Worm (Caenorhabditis elegans) whole organism, late embryonic: Measurements from ENCODE around the gene cdh-5.
A peak's percentile ranks its signal among the peaks of the same experiment; 100 is the strongest.

Experiments
- C08G9.2 ChIP-seq: sonication (generic microtip); optimal IDR thresholded peaks from 2 replicates; lab custom pipeline; 2016; ENCODE audit warnings: mild to moderate bottlenecking, missing genetic modification characterization, moderate library complexity, missing compliant biosample characterization
- K02D7.2 ChIP-seq: sonication (generic microtip); optimal IDR thresholded peaks from 2 replicates; lab custom pipeline; 2017; ENCODE audit warnings: mild to moderate bottlenecking, missing genetic modification characterization, missing compliant biosample characterization
- T23F11.4 ChIP-seq: fragments of 200-800 bp; sonication (Bioruptor generic); optimal IDR thresholded peaks from 2 replicates; lab custom pipeline; 2018; ENCODE audit warnings: mild to moderate bottlenecking, missing genetic modification characterization, missing compliant biosample characterization
- Y22D7AL.16 ChIP-seq: sonication (generic microtip); optimal IDR thresholded peaks from 2 replicates; lab custom pipeline; 2016; ENCODE audit warnings: missing genetic modification characterization, missing compliant biosample characterization
- ceh-14 ChIP-seq: sonication (generic microtip); optimal IDR thresholded peaks from 2 replicates; lab custom pipeline; 2016; ENCODE audit warnings: missing genotype, missing genetic modification characterization, missing compliant biosample characterization
- ceh-18 ChIP-seq: sonication (generic microtip); optimal IDR thresholded peaks from 2 replicates; lab custom pipeline; 2016; ENCODE audit warnings: missing genetic modification characterization, missing compliant biosample characterization
- ceh-19 ChIP-seq: fragments of 200-800 bp; sonication (Bioruptor generic); optimal IDR thresholded peaks from 2 replicates; lab custom pipeline; 2018; ENCODE audit warnings: mild to moderate bottlenecking, missing genetic modification characterization, missing compliant biosample characterization
- ceh-22 ChIP-seq: sonication (generic microtip); optimal IDR thresholded peaks from 2 replicates; lab custom pipeline; 2017; ENCODE audit warnings: missing biosample characterization, missing genetic modification characterization
- ceh-24 ChIP-seq: sonication (generic microtip); optimal IDR thresholded peaks from 2 replicates; lab custom pipeline; 2016; ENCODE audit warnings: mild to moderate bottlenecking, missing genetic modification characterization, missing compliant biosample characterization
- ceh-30 ChIP-seq: fragments of 150-350 bp; optimal IDR thresholded peaks from 2 replicates; lab custom pipeline; 2014; ENCODE audit warnings: missing biosample characterization, missing genetic modification characterization
- ceh-34 ChIP-seq: sonication (generic microtip); optimal IDR thresholded peaks from 2 replicates; lab custom pipeline; 2016; ENCODE audit warnings: mild to moderate bottlenecking, missing genetic modification characterization, missing compliant biosample characterization
- ceh-45 ChIP-seq: fragments of 200-800 bp; sonication (Bioruptor generic); IDR thresholded peaks from 2 replicates; pipeline ENCODE4 v1.3.6; 2022; ENCODE audit warnings: missing genetic modification reagents, missing genetic modification characterization, missing compliant biosample characterization
- ceh-48 ChIP-seq: sonication (generic microtip); optimal IDR thresholded peaks from 2 replicates; lab custom pipeline; 2016; ENCODE audit warnings: missing genetic modification characterization, inconsistent platforms, missing compliant biosample characterization
- ceh-6 ChIP-seq: fragments of 200-800 bp; sonication (Bioruptor generic); optimal IDR thresholded peaks from 2 replicates; lab custom pipeline; 2018; ENCODE audit warnings: mild to moderate bottlenecking, missing genetic modification characterization, missing compliant biosample characterization
- ceh-9 ChIP-seq: sonication (generic microtip); optimal IDR thresholded peaks from 2 replicates; lab custom pipeline; 2016; ENCODE audit warnings: mild to moderate bottlenecking, missing genetic modification characterization, inconsistent platforms, missing compliant biosample characterization
- che-1 ChIP-seq: sonication (generic microtip); optimal IDR thresholded peaks from 2 replicates; lab custom pipeline; 2016; ENCODE audit warnings: mild to moderate bottlenecking, missing genetic modification characterization, missing compliant biosample characterization
- elt-2 ChIP-seq: sonication (generic microtip); optimal IDR thresholded peaks from 2 replicates; lab custom pipeline; 2016; ENCODE audit warnings: missing genetic modification reagents, missing genetic modification characterization, missing compliant biosample characterization
- ets-4 ChIP-seq: sonication (generic microtip); optimal IDR thresholded peaks from 2 replicates; lab custom pipeline; 2016; ENCODE audit warnings: missing genetic modification characterization, missing compliant biosample characterization
- eyg-1 ChIP-seq: sonication (generic microtip); optimal IDR thresholded peaks from 2 replicates; lab custom pipeline; 2016; ENCODE audit warnings: missing genotype, missing genetic modification characterization, missing compliant biosample characterization
- fax-1 ChIP-seq: sonication (generic microtip); optimal IDR thresholded peaks from 2 replicates; lab custom pipeline; 2016; ENCODE audit warnings: missing genotype, missing genetic modification characterization, missing compliant biosample characterization
- fkh-10 ChIP-seq: fragments of 150-350 bp; optimal IDR thresholded peaks from 2 replicates; lab custom pipeline; 2014; ENCODE audit warnings: missing biosample characterization, missing genetic modification reagents, missing genetic modification characterization
- fkh-6 ChIP-seq: sonication (generic microtip); optimal IDR thresholded peaks from 2 replicates; lab custom pipeline; 2016; ENCODE audit warnings: missing genetic modification characterization, missing compliant biosample characterization
- gmeb-2 ChIP-seq: sonication (generic microtip); optimal IDR thresholded peaks from 2 replicates; lab custom pipeline; 2016; ENCODE audit warnings: missing genetic modification characterization, inconsistent platforms, missing compliant biosample characterization
- hlh-13 ChIP-seq: fragments of 200-800 bp; sonication (Bioruptor generic); optimal IDR thresholded peaks from 2 replicates; lab custom pipeline; 2018; ENCODE audit warnings: mild to moderate bottlenecking, missing genetic modification characterization, missing compliant biosample characterization
- hlh-15 ChIP-seq: sonication (generic microtip); optimal IDR thresholded peaks from 2 replicates; lab custom pipeline; 2016; ENCODE audit warnings: missing genetic modification characterization, missing compliant biosample characterization
- hlh-8 ChIP-seq: sonication (generic microtip); optimal IDR thresholded peaks from 2 replicates; lab custom pipeline; 2016; ENCODE audit warnings: missing genotype, missing genetic modification characterization, missing compliant biosample characterization
- lim-6 ChIP-seq: sonication (generic microtip); optimal IDR thresholded peaks from 2 replicates; lab custom pipeline; 2016; ENCODE audit warnings: missing genetic modification characterization, missing compliant biosample characterization
- lin-11 ChIP-seq: fragments of 200-800 bp; sonication (Bioruptor generic); optimal IDR thresholded peaks from 2 replicates; lab custom pipeline; 2018; ENCODE audit warnings: mild to moderate bottlenecking, missing genetic modification characterization, missing compliant biosample characterization
- madf-2 ChIP-seq: sonication (generic microtip); optimal IDR thresholded peaks from 2 replicates; lab custom pipeline; 2017; ENCODE audit warnings: missing genetic modification characterization, missing compliant biosample characterization
- mec-3 ChIP-seq: sonication (generic microtip); optimal IDR thresholded peaks from 2 replicates; lab custom pipeline; 2016; ENCODE audit warnings: borderline replicate concordance, missing genetic modification characterization, missing compliant biosample characterization
- npax-4 ChIP-seq: sonication (generic microtip); optimal IDR thresholded peaks from 2 replicates; lab custom pipeline; 2016; ENCODE audit warnings: missing genetic modification characterization, missing compliant biosample characterization
- odd-2 ChIP-seq: sonication (generic microtip); optimal IDR thresholded peaks from 2 replicates; lab custom pipeline; 2017; ENCODE audit warnings: antibody characterized with exemption, mild to moderate bottlenecking, missing genetic modification characterization, missing compliant biosample characterization
- pat-9 ChIP-seq: fragments of 200-800 bp; sonication (Bioruptor generic); optimal IDR thresholded peaks from 2 replicates; lab custom pipeline; 2018; ENCODE audit warnings: mild to moderate bottlenecking, missing genetic modification characterization, moderate library complexity, missing compliant biosample characterization
- pax-1 ChIP-seq: fragments of 150-350 bp; optimal IDR thresholded peaks from 2 replicates; lab custom pipeline; 2014; ENCODE audit warnings: missing biosample characterization, missing genetic modification characterization
- pha-2 ChIP-seq: sonication (generic microtip); optimal IDR thresholded peaks from 2 replicates; lab custom pipeline; 2017; ENCODE audit warnings: mild to moderate bottlenecking, missing genetic modification characterization, missing compliant biosample characterization
- pha-4 ChIP-seq: fragments of 150-350 bp; optimal IDR thresholded peaks from 2 replicates; lab custom pipeline; 2018; ENCODE audit warnings: missing biosample characterization, missing genetic modification reagents, missing genetic modification characterization
- pqm-1 ChIP-seq: sonication (generic microtip); optimal IDR thresholded peaks from 2 replicates; lab custom pipeline; 2016; ENCODE audit warnings: missing genetic modification characterization, missing compliant biosample characterization
- pros-1 ChIP-seq: fragments of 150-350 bp; optimal IDR thresholded peaks from 2 replicates; lab custom pipeline; 2014; ENCODE audit warnings: missing biosample characterization, missing genetic modification reagents, missing genetic modification characterization
- ref-2 ChIP-seq: sonication (generic microtip); optimal IDR thresholded peaks from 2 replicates; lab custom pipeline; 2016; ENCODE audit warnings: missing genetic modification characterization, missing compliant biosample characterization
- rnt-1 ChIP-seq: sonication (generic microtip); optimal IDR thresholded peaks from 2 replicates; lab custom pipeline; 2016; ENCODE audit warnings: missing genetic modification characterization, missing compliant biosample characterization
- sdc-2 ChIP-seq: sonication (generic microtip); optimal IDR thresholded peaks from 2 replicates; lab custom pipeline; 2016; ENCODE audit warnings: missing genotype, missing genetic modification characterization, missing compliant biosample characterization
- sox-4 ChIP-seq: sonication (generic microtip); optimal IDR thresholded peaks from 2 replicates; lab custom pipeline; 2017; ENCODE audit warnings: mild to moderate bottlenecking, missing genetic modification characterization, inconsistent platforms, missing compliant biosample characterization
- syd-9 ChIP-seq: sonication (generic microtip); optimal IDR thresholded peaks from 2 replicates; lab custom pipeline; 2016; ENCODE audit warnings: mild to moderate bottlenecking, missing genetic modification characterization, moderate library complexity, missing compliant biosample characterization
- tbx-2 ChIP-seq: sonication (generic microtip); optimal IDR thresholded peaks from 2 replicates; lab custom pipeline; 2016; ENCODE audit warnings: missing genetic modification characterization, missing compliant biosample characterization
- unc-3 ChIP-seq, 2 experiments: fragments of 200-800 bp in 1 of 2; sonication (Bioruptor generic) in 1 of 2; sonication (generic microtip) in 1 of 2; conservative IDR thresholded peaks in 1 of 2; optimal IDR thresholded peaks in 1 of 2; 2 replicates each; pipeline versions ENCODE4 v1.3.6 to Lab custom; 2016 to 2022; ENCODE audit warnings: missing compliant biosample characterization in 2 of 2, missing genetic modification characterization in 2 of 2, missing genetic modification reagents in 1 of 2
- unc-55 ChIP-seq: sonication (generic microtip); optimal IDR thresholded peaks from 2 replicates; lab custom pipeline; 2017; ENCODE audit warnings: missing biosample characterization, missing genetic modification reagents, missing genetic modification characterization
- zip-5 ChIP-seq: sonication (generic microtip); optimal IDR thresholded peaks from 2 replicates; lab custom pipeline; 2016; ENCODE audit warnings: missing genetic modification characterization, missing compliant biosample characterization

The cdh-5 gene

ce11 chrIV:8629609-8630052, 39.1 kb upstream of the cdh-5 start (continued):
- no peak for TF ChIP-seq Y22D7AL.16 (tag; lab: Kevin White, UChicago)
- TF ChIP-seq ceh-34: no peak
- no peak for TF ChIP-seq che-1
- no peak for TF ChIP-seq syd-9 (tag; lab: Kevin White, UChicago)
- no peak for TF ChIP-seq hlh-8
- no peak for TF ChIP-seq fkh-10
- no peak for TF ChIP-seq hlh-15 (tag; lab: Kevin White, UChicago)
- no peak for TF ChIP-seq gmeb-2 (tag; lab: Kevin White, UChicago)
- TF ChIP-seq lin-11 (tag; lab: Kevin White, UChicago): no peak
- TF ChIP-seq pax-1: no peak
- TF ChIP-seq ceh-24: no peak
- no peak for TF ChIP-seq ceh-6 (GFP tag; lab: Kevin White, UChicago)
- no peak for TF ChIP-seq fax-1 (tag; lab: Kevin White, UChicago)
- no peak for TF ChIP-seq C08G9.2 (tag; lab: Kevin White, UChicago)
- no peak for TF ChIP-seq ceh-9
- peak; percentile 11 for TF ChIP-seq madf-2 (tag; lab: Kevin White, UChicago)
- TF ChIP-seq sdc-2 (tag; lab: Kevin White, UChicago): no peak
- no peak for TF ChIP-seq T23F11.4 (GFP tag; lab: Kevin White, UChicago)
- TF ChIP-seq pros-1 (tag; lab: Kevin White, UChicago): no peak
- TF ChIP-seq unc-55: peak; percentile 86
- TF ChIP-seq npax-4 (tag; lab: Kevin White, UChicago): no peak

- TF ChIP-seq pha-2 (tag; lab: Kevin White, UChicago): no peak
- no peak for TF ChIP-seq fkh-6 (tag; lab: Kevin White, UChicago)
- no peak for TF ChIP-seq ceh-30 (tag; lab: Kevin White, UChicago)
- TF ChIP-seq syd-9 (tag; lab: Kevin White, UChicago): no peak
- TF ChIP-seq K02D7.2: no peak
- TF ChIP-seq ceh-14 (tag; lab: Kevin White, UChicago): no peak
- no peak for TF ChIP-seq ceh-45 (GFP tag; lab: Robert Waterston, UW)
- no peak for TF ChIP-seq ceh-19
- TF ChIP-seq fkh-10: no peak
- no peak for TF ChIP-seq unc-55
- no peak for TF ChIP-seq zip-5 (tag; lab: Kevin White, UChicago)
- TF ChIP-seq fax-1 (tag; lab: Kevin White, UChicago): no peak
- TF ChIP-seq pax-1: no peak
- TF ChIP-seq ref-2 (tag; lab: Kevin White, UChicago): no peak
- TF ChIP-seq tbx-2 (tag; lab: Kevin White, UChicago): no peak
- no peak for TF ChIP-seq ceh-18 (tag; lab: Kevin White, UChicago)
- TF ChIP-seq ceh-22 (tag; lab: Kevin White, UChicago): no peak
- TF ChIP-seq unc-3 (GFP tag; conservative IDR thresholded peaks at IDR 0.05; lab: Robert Waterston, UW): no peak
- TF ChIP-seq unc-3 (tag; optimal IDR thresholded peaks at IDR 0.05; lab: Kevin White, UChicago): no peak
Observed at ce11 chrIV:8630243-8630642, 38.5 kb upstream of the cdh-5 start.

- TF ChIP-seq odd-2 (tag; lab: Kevin White, UChicago): no peak
- no peak for TF ChIP-seq ceh-48
- no peak for TF ChIP-seq mec-3 (tag; lab: Kevin White, UChicago)
- TF ChIP-seq lim-6: no peak
- TF ChIP-seq ceh-34: no peak
- no peak for TF ChIP-seq rnt-1 (tag; lab: Kevin White, UChicago)
- TF ChIP-seq pha-4 (tag; lab: Kevin White, UChicago): no peak
- no peak for TF ChIP-seq pat-9 (tag; lab: Kevin White, UChicago)
- no peak for TF ChIP-seq elt-2 (tag; lab: Kevin White, UChicago)
- no peak for TF ChIP-seq ceh-6 (GFP tag; lab: Kevin White, UChicago)
- no peak for TF ChIP-seq hlh-13 (GFP tag; lab: Kevin White, UChicago)
- TF ChIP-seq sox-4 (tag; lab: Kevin White, UChicago): no peak
- no peak for TF ChIP-seq ets-4 (tag; lab: Kevin White, UChicago)
- TF ChIP-seq eyg-1: no peak
- TF ChIP-seq pqm-1 (tag; lab: Kevin White, UChicago): no peak
- TF ChIP-seq K02D7.2: no peak
- TF ChIP-seq C08G9.2 (tag; lab: Kevin White, UChicago): no peak
Observed at ce11 chrIV:8631033-8631432, 37.7 kb upstream of the cdh-5 start, which contains the start of gene dgk-4. Gene dgk-4 (plus strand): TSS chrIV:8631333.
